Fruit fly (Drosophila melanogaster) whole organism, adult: ENCODE data around the gene Prp18.

ENCODE experiments used
- Hr96 ChIP-seq: fragments of 200-800 bp; sonication (Bioruptor generic); optimal IDR thresholded peaks from 2 replicates; lab custom pipeline; 2016; ENCODE audit warnings: missing biosample characterization, missing genetic modification characterization
- kay ChIP-seq: fragments of 200-800 bp; sonication (Bioruptor generic); peaks from one replicate; lab custom pipeline; 2016; ENCODE audit warnings: missing biosample characterization, missing genetic modification characterization, borderline replicate concordance

DNA sequence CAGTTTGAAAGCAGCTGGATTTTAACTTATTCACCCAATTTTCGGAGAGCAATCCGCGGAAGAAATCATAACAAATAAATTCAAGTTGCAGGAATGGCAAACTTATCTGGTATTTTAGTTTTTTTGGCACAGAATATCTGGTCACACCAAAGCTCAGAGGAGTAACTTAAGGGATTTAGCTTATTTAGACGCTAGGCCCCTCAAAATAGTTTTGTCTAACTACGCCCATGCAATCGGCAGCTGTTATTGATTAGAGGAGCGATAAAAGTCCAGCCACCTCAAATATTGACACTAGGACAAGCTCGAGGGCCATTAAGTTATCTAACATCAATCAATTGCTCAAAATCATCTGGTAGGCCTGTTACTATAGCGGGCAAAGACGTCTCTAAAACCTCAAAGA lies 2.3 kb downstream of the Prp18 start, which contains the start of the genes GatA and P5cr:
- TF ChIP-seq Hr96 (GFP tag; lab: Kevin White, UChicago), result peak; percentile 40
- TF ChIP-seq kay (GFP tag; lab: Kevin White, UChicago), result no peak
